Fruit fly (Drosophila melanogaster): ENCODE measurements around the gene CG42540.

DNA sequence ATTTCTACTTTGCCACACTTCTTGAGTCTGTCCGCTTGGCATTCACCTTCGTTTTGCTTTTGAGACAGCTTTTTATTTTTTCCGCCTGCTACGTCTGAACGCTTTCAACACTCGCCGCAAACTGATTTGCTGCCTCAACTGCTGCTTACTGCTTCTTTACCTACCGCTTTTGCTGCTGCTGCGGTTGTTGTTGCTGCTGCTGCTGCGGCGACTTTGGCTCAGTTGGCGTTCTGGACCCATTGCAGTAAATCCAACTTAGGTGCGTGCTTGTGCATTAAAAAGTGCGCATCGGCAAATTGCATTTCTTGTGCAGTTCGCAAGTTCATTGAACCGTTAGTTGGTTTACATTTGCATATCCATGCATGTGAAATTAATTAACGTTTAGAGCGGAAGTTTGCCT lies 47.6 kb upstream of the CG42540 start, which contains the start of gene NT1:
- TF ChIP-seq psq (optimal IDR thresholded peaks at IDR 0.05): no peak
- TF ChIP-seq Sin3A (optimal IDR thresholded peaks at IDR 0.05): no peak

Measured in Kc167 (cell line).